Worm (Caenorhabditis elegans): ENCODE measurements around the gene str-46.

ce11 chrV:2864899-2865298 lies 34.9 kb downstream of the str-46 start, which contains the start of gene srh-240:
- TF ChIP-seq elt-3 (tag; optimal IDR thresholded peaks at IDR 0.05), result no peak
- no peak for TF ChIP-seq unc-39 (tag; optimal IDR thresholded peaks at IDR 0.05)
- no peak for TF ChIP-seq ceh-28 (tag; optimal IDR thresholded peaks at IDR 0.05)
- no peak for TF ChIP-seq lin-39 (tag; optimal IDR thresholded peaks at IDR 0.05)
- no peak for TF ChIP-seq elt-1 (tag; optimal IDR thresholded peaks at IDR 0.05)
- TF ChIP-seq zag-1 (tag; optimal IDR thresholded peaks at IDR 0.05), result no peak
- no peak for TF ChIP-seq fos-1 (tag; optimal IDR thresholded peaks at IDR 0.05)
- no peak for TF ChIP-seq mdl-1 (tag; optimal IDR thresholded peaks at IDR 0.05)
- TF ChIP-seq aly-2 (tag; optimal IDR thresholded peaks at IDR 0.05), result no peak
- TF ChIP-seq nhr-25 (tag; optimal IDR thresholded peaks at IDR 0.05), result no peak
- no peak for TF ChIP-seq unc-62 (GFP tag; optimal IDR thresholded peaks at IDR 0.05)
